Worm (Caenorhabditis elegans) whole organism, young adult: ENCODE results near the gene W04D2.4.

ENCODE experiments used
- C17E4.6 ChIP-seq: fragments of 200-800 bp; sonication (Bioruptor generic); IDR thresholded peaks from 2 replicates; pipeline ENCODE4 v1.3.6; 2022; ENCODE audit warnings: missing genetic modification reagents, missing genetic modification characterization, missing compliant biosample characterization
- D2030.7 ChIP-seq: fragments of 200-800 bp; sonication (Bioruptor generic); IDR thresholded peaks from 2 replicates; pipeline ENCODE4 v1.3.6; 2022; ENCODE audit warnings: missing genetic modification reagents, missing genetic modification characterization, missing compliant biosample characterization
- F10E7.11 ChIP-seq: sonication (generic microtip); optimal IDR thresholded peaks from 2 replicates; lab custom pipeline; 2017; ENCODE audit warnings: mild to moderate bottlenecking, missing genetic modification characterization, moderate library complexity, missing compliant biosample characterization
- F33H1.4 ChIP-seq: fragments of 200-800 bp; sonication (Bioruptor generic); IDR thresholded peaks from 2 replicates; pipeline ENCODE4 v1.3.6; 2022; ENCODE audit warnings: missing genetic modification reagents, missing genetic modification characterization, missing compliant biosample characterization
- K11D2.4 ChIP-seq: fragments of 200-800 bp; sonication (Bioruptor generic); IDR thresholded peaks from 2 replicates; pipeline ENCODE4 v1.3.6; 2022; ENCODE audit warnings: missing genetic modification reagents, missing genetic modification characterization, missing compliant biosample characterization
- T26A5.8 ChIP-seq: sonication (generic microtip); optimal IDR thresholded peaks from 2 replicates; lab custom pipeline; 2016; ENCODE audit warnings: missing genetic modification characterization, missing compliant biosample characterization
- Y53F4B.3 ChIP-seq: fragments of 200-800 bp; sonication (Bioruptor generic); IDR thresholded peaks from 2 replicates; pipeline ENCODE4 v1.3.6; 2022; ENCODE audit warnings: missing genetic modification reagents, missing genetic modification characterization, missing compliant biosample characterization
- aptf-2 ChIP-seq: fragments of 200-800 bp; sonication (Bioruptor generic); conservative IDR thresholded peaks from 2 replicates; pipeline ENCODE4 v1.3.6; 2022; ENCODE audit warnings: missing genetic modification reagents, missing genetic modification characterization, missing compliant biosample characterization
- atf-7 ChIP-seq: sonication (generic microtip); optimal IDR thresholded peaks from 2 replicates; lab custom pipeline; 2017; ENCODE audit warnings: mild to moderate bottlenecking, missing genetic modification characterization, missing compliant biosample characterization
- attf-5 ChIP-seq: fragments of 200-800 bp; sonication (Bioruptor generic); optimal IDR thresholded peaks from 2 replicates; lab custom pipeline; 2018; ENCODE audit warnings: mild to moderate bottlenecking, missing genetic modification characterization, missing compliant biosample characterization
- bed-2 ChIP-seq: fragments of 200-800 bp; sonication (Bioruptor generic); IDR thresholded peaks from 2 replicates; pipeline ENCODE4 v1.3.6; 2022; ENCODE audit warnings: missing genetic modification reagents, missing genetic modification characterization, missing compliant biosample characterization
- ccch-3 ChIP-seq: fragments of 200-800 bp; sonication (Bioruptor generic); optimal IDR thresholded peaks from 2 replicates; lab custom pipeline; 2018; ENCODE audit warnings: mild to moderate bottlenecking, missing genetic modification characterization, missing compliant biosample characterization
- cebp-1 ChIP-seq, 2 experiments: fragments of 200-800 bp in 1 of 2; sonication (Bioruptor generic) in 1 of 2; sonication (generic microtip) in 1 of 2; IDR thresholded peaks in 1 of 2; optimal IDR thresholded peaks in 1 of 2; 2 replicates each; pipeline versions ENCODE4 v1.3.6 to Lab custom; 2017 to 2022; ENCODE audit warnings: missing compliant biosample characterization in 2 of 2, missing genetic modification characterization in 2 of 2, mild to moderate bottlenecking in 1 of 2, missing genetic modification reagents in 1 of 2, moderate library complexity in 1 of 2
- cebp-2 ChIP-seq: fragments of 200-800 bp; sonication (Bioruptor generic); IDR thresholded peaks from 2 replicates; pipeline ENCODE4 v1.3.6; 2022; ENCODE audit warnings: missing genetic modification characterization, missing compliant biosample characterization
- ceh-40 ChIP-seq: fragments of 200-800 bp; sonication (Bioruptor generic); IDR thresholded peaks from 2 replicates; pipeline ENCODE4 v1.3.6; 2022; ENCODE audit warnings: missing genetic modification characterization, missing compliant biosample characterization
- chd-7 ChIP-seq: sonication (generic microtip); optimal IDR thresholded peaks from 2 replicates; lab custom pipeline; 2016; ENCODE audit warnings: mild to moderate bottlenecking, missing genetic modification characterization, moderate library complexity, missing compliant biosample characterization
- dox-1 ChIP-seq: fragments of 200-800 bp; sonication (Bioruptor generic); IDR thresholded peaks from 2 replicates; pipeline ENCODE4 v1.3.6; 2022; ENCODE audit warnings: missing genetic modification reagents, missing genetic modification characterization, missing compliant biosample characterization
- dpl-1 ChIP-seq: fragments of 150-350 bp; optimal IDR thresholded peaks from 2 replicates; lab custom pipeline; 2014; ENCODE audit warnings: missing biosample characterization, missing genetic modification reagents, missing genetic modification characterization
- ekl-4 ChIP-seq: fragments of 200-800 bp; sonication (Bioruptor generic); IDR thresholded peaks from 2 replicates; pipeline ENCODE4 v1.3.6; 2022; ENCODE audit warnings: missing genetic modification reagents, missing genetic modification characterization, missing compliant biosample characterization
- gei-17 ChIP-seq: fragments of 200-800 bp; sonication (Bioruptor generic); optimal IDR thresholded peaks from 2 replicates; lab custom pipeline; 2018; ENCODE audit warnings: mild to moderate bottlenecking, missing genetic modification characterization, missing compliant biosample characterization
- hmg-1.2 ChIP-seq: fragments of 200-800 bp; sonication (Bioruptor generic); IDR thresholded peaks from 2 replicates; pipeline ENCODE4 v1.3.6; 2022; ENCODE audit warnings: missing genetic modification reagents, missing genetic modification characterization, missing compliant biosample characterization
- let-607 ChIP-seq, 2 experiments: fragments of 200-800 bp in 1 of 2; sonication (Bioruptor generic) in 1 of 2; sonication (generic microtip) in 1 of 2; optimal IDR thresholded peaks; 2 replicates each; lab custom pipeline; 2016 to 2018; ENCODE audit warnings: mild to moderate bottlenecking in 2 of 2, missing compliant biosample characterization in 2 of 2, missing genetic modification characterization in 2 of 2, moderate library complexity in 2 of 2, missing genotype in 1 of 2
- lsl-1 ChIP-seq: fragments of 200-800 bp; sonication (Bioruptor generic); optimal IDR thresholded peaks from 2 replicates; lab custom pipeline; 2018; ENCODE audit warnings: mild to moderate bottlenecking, missing genetic modification characterization, moderate library complexity, missing compliant biosample characterization
- madf-6 ChIP-seq: fragments of 200-800 bp; sonication (Bioruptor generic); IDR thresholded peaks from 2 replicates; pipeline ENCODE4 v1.3.6; 2022; ENCODE audit warnings: missing genetic modification reagents, missing genetic modification characterization, missing compliant biosample characterization
- madf-8 ChIP-seq: fragments of 200-800 bp; sonication (Bioruptor generic); conservative IDR thresholded peaks from 2 replicates; pipeline ENCODE4 v1.3.6; 2022; ENCODE audit warnings: missing genetic modification reagents, missing genetic modification characterization, missing compliant biosample characterization
- mcd-1 ChIP-seq: fragments of 200-800 bp; sonication (Bioruptor generic); IDR thresholded peaks from 2 replicates; pipeline ENCODE4 v1.3.6; 2022; ENCODE audit warnings: missing genetic modification reagents, missing genetic modification characterization, missing compliant biosample characterization
- nfyb-1 ChIP-seq: fragments of 200-800 bp; sonication (Bioruptor generic); IDR thresholded peaks from 2 replicates; pipeline ENCODE4 v1.3.6; 2022; ENCODE audit warnings: missing genetic modification reagents, missing genetic modification characterization, missing compliant biosample characterization
- nhr-120 ChIP-seq: fragments of 200-800 bp; sonication (Bioruptor generic); IDR thresholded peaks from 2 replicates; pipeline ENCODE4 v1.3.6; 2022; ENCODE audit warnings: missing genetic modification characterization, missing compliant biosample characterization
- nhr-80 ChIP-seq: sonication (generic microtip); optimal IDR thresholded peaks from 2 replicates; lab custom pipeline; 2016; ENCODE audit warnings: missing genetic modification characterization, missing compliant biosample characterization
- pbrm-1 ChIP-seq: fragments of 200-800 bp; sonication (Bioruptor generic); IDR thresholded peaks from 2 replicates; pipeline ENCODE4 v1.3.6; 2022; ENCODE audit warnings: missing genetic modification reagents, missing genetic modification characterization, missing compliant biosample characterization
- unc-130 ChIP-seq: sonication (generic microtip); optimal IDR thresholded peaks from 2 replicates; lab custom pipeline; 2016; ENCODE audit warnings: missing genetic modification reagents, missing genetic modification characterization, missing compliant biosample characterization
- unc-62 ChIP-seq: fragments of 150-350 bp; optimal IDR thresholded peaks from 2 replicates; lab custom pipeline; 2014; ENCODE audit warnings: missing biosample characterization, missing genetic modification reagents, missing genetic modification characterization
- zim-3 ChIP-seq: sonication (generic microtip); optimal IDR thresholded peaks from 2 replicates; lab custom pipeline; 2017; ENCODE audit warnings: mild to moderate bottlenecking, missing genetic modification characterization, moderate library complexity, missing compliant biosample characterization
- ztf-18 ChIP-seq: sonication (generic microtip); optimal IDR thresholded peaks from 2 replicates; lab custom pipeline; 2016; ENCODE audit warnings: missing genotype, mild to moderate bottlenecking, missing genetic modification characterization, missing compliant biosample characterization
- ztf-25 ChIP-seq: fragments of 200-800 bp; sonication (Bioruptor generic); IDR thresholded peaks from 2 replicates; pipeline ENCODE4 v1.3.6; 2022; ENCODE audit warnings: missing genetic modification reagents, missing genetic modification characterization, missing compliant biosample characterization

W04D2.4 gene

ce11 chrV:12468363-12468762, 29.2 kb downstream of the W04D2.4 start, which contains the start of gene F28C1.3:
TSS of gene F28C1.3 (plus strand) at chrV:12468663.
- no peak for TF ChIP-seq ztf-18 (tag; lab: Kevin White, UChicago)
- TF ChIP-seq Y53F4B.3 (GFP tag; lab: Robert Waterston, UW), result no peak
- TF ChIP-seq pbrm-1 (GFP tag; lab: Robert Waterston, UW), result no peak
- TF ChIP-seq unc-62 (GFP tag; lab: Kevin White, UChicago), result no peak
- TF ChIP-seq ekl-4 (GFP tag; lab: Robert Waterston, UW), result no peak
- TF ChIP-seq ccch-3, result no peak
- TF ChIP-seq gei-17 (GFP tag; lab: Kevin White, UChicago), result no peak
- no peak for TF ChIP-seq cebp-2 (GFP tag; lab: Robert Waterston, UW)
- TF ChIP-seq chd-7 (tag; lab: Kevin White, UChicago), result no peak
- TF ChIP-seq zim-3 (tag; lab: Kevin White, UChicago), result no peak
- no peak for TF ChIP-seq F33H1.4 (GFP tag; lab: Robert Waterston, UW)
- no peak for TF ChIP-seq K11D2.4 (GFP tag; lab: Robert Waterston, UW)
- no peak for TF ChIP-seq nhr-120 (GFP tag; lab: Robert Waterston, UW)
- no peak for TF ChIP-seq bed-2 (GFP tag; lab: Robert Waterston, UW)
- no peak for TF ChIP-seq T26A5.8
- no peak for TF ChIP-seq nfyb-1 (GFP tag; lab: Robert Waterston, UW)
- no peak for TF ChIP-seq mcd-1
- no peak for TF ChIP-seq unc-130 (GFP tag; lab: Kevin White, UChicago)
- no peak for TF ChIP-seq D2030.7

- TF ChIP-seq nhr-80 (peak; percentile 98), ceh-40 (GFP tag; lab: Robert Waterston, UW) (no peak), atf-7 (tag; lab: Kevin White, UChicago) (no peak), hmg-1.2 (GFP tag; lab: Robert Waterston, UW) (no peak), aptf-2 (no peak), ztf-25 (no peak), unc-62 (GFP tag; lab: Kevin White, UChicago) (no peak), F10E7.11 (no peak), dox-1 (GFP tag; lab: Robert Waterston, UW) (peak; percentile 45; the same call in 1 of the 2 replicates), cebp-1 (GFP tag; IDR thresholded peaks at IDR 0.05; lab: Robert Waterston, UW) (no peak), cebp-1 (tag; optimal IDR thresholded peaks at IDR 0.05; lab: Kevin White, UChicago) (peak; percentile 22), dpl-1 (GFP tag; lab: Kevin White, UChicago) (no peak), nhr-120 (GFP tag; lab: Robert Waterston, UW) (no peak), attf-5 (GFP tag; lab: Kevin White, UChicago) (peak; percentile 19), madf-8 (no peak), C17E4.6 (GFP tag; lab: Robert Waterston, UW) (no peak), lsl-1 (GFP tag; lab: Kevin White, UChicago) (no peak), let-607 (tag; optimal IDR thresholded peaks at IDR 0.05; lab: Kevin White, UChicago) (peak in 1 of 2 experiments; percentile 3)
- TF ChIP-seq, all 124 proteins: peak for 5
These were observed 29.8 kb downstream of the W04D2.4 start for ce11 chrV:12467755-12468154.

ce11 chrV:12466653-12467052, 30.9 kb downstream of the W04D2.4 start:
- no peak for TF ChIP-seq K11D2.4 (GFP tag; lab: Robert Waterston, UW)
- peak; percentile 22; the same call in 1 of the 2 replicates for TF ChIP-seq madf-6 (GFP tag; lab: Robert Waterston, UW)
- TF ChIP-seq, all 124 proteins: peak for 1
